Worm (Caenorhabditis elegans) whole organism, dauer: ENCODE data around the gene F56D6.19.
"Not testable (repeated sequence)": the region's sequence is repeated elsewhere in the genome, so short reads cannot be mapped to it uniquely, and the experiment has no call there.

Experiments
- unc-62 ChIP-seq: sonication (generic microtip); optimal IDR thresholded peaks from 2 replicates; lab custom pipeline; 2017; ENCODE audit warnings: missing biosample characterization, missing genetic modification reagents, missing genetic modification characterization

Gene F56D6.19

DNA sequence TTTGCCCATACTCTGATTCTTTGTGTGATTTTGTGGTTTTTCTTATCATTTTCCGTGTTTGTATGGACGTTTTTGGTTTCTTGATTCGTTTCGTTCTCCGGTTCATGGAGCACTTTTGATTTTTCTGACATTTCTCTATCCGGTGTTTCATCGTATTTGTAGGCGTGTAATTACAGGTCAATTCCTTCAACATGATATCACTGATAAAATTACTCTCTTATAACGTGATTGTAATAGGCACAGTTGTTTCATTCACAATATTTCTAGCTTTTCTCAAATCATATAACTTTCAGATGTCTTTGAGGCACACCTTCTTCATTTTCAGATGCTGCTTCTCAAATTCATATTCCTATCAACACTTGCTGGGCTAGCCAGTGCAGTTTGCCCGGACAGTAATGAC is 17.8 kb downstream of the F56D6.19 start, which contains the start of gene clec-70:
clec-70 (plus strand) TSS at position 301 of the 400 bp plus-strand sequence.
- not testable (repeated sequence) for TF ChIP-seq unc-62

DNA sequence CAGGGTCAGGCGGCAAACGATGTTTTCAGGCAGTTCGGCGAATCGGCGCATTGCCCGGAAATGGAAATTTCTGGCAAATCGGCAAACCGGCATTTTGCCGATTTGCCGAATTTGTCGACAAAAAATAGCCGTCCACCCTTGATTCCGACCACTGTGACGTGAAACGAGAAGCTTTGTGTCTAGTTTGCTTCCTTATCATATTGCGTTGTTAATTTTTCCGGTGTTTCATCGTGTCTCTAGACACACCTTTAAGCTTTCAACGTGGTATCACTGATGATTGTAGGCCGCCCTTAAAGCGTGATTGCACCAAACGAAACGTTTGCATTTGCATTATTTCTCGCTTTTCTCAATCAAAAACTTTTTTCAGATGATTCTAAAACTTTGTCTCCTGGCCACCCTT is 22.5 kb downstream of the F56D6.19 start, which contains the start of gene clec-71:
clec-71 (plus strand) TSS at position 362 of the 400 bp plus-strand sequence.
- no peak for TF ChIP-seq unc-62

DNA sequence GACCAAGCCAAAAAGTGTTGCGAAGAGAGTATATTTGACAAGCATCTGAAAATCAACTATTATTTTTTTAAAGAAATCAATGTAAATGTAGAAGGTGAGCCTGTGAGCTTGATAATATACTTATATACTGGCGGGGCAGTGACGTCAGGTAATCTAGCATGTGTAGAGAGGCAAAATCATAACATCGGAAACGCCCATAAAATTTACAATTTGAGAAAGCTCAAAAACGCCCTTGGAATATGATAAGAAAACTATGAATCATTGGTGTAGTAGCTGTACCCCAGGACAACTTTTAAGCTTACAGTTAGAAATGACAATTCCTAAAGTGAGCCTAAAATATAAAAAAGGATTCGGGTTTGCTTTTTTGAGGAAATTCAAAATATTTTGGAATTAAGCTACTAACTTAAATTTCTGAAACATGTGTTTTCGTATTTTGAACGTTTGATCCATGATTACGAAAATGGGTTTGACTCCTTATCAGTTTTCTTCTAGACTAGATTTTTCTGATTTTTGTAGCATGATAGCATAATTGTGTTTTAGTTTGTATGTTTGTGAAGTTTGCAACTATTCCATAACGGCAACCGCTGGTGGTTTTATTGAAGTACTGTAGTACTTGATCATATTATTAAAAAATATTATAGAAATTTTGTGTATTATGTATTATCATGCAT is 27.2 kb downstream of the F56D6.19 start, which contains the start of gene clec-174:
clec-174 (minus strand) TSS at position 51 of the 671 bp plus-strand sequence.
- no peak for TF ChIP-seq unc-62

DNA sequence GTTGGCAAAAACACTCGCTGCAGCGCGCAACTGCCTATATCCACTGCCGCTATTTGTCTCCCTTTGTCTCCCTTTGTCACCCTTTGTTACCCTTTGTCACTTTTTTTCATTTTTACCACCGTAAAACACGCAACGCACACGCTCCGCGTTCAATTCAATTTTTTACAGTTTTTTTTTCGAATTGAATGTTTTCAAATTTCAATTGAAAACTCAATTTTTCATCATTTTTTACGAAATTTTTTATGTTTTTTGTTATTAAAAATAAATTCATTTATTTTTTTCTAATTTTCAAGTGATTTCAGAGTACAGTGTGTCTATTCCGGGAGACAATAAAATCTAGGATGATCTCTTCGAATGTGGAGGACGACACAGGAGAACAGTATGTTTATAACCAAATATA is 28.4 kb downstream of the F56D6.19 start, which contains the start of gene Y46C8AL.11:
Y46C8AL.11 (plus strand) TSS at position 301 of the 400 bp plus-strand sequence.
- TF ChIP-seq unc-62: no peak

DNA sequence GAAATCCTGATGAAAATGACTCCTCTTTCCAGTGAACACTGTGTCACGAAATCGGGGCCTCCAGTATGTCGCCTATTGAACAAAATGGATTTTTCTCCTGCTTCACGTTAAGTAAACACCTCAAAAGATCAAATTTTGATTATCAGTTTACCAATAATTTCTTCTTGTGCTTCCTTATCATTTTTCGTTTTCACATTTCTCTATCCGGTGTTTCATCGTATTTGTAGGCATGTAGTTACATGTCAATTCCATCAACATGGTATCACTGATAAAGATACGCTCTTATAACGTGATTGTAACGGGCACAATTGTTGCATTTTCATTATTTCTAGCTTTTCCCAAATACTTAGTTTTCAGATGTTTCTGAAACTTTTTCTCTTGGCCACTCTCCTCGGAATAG is 29.9 kb downstream of the F56D6.19 start, which contains the start of gene clec-72:
clec-72 (plus strand) TSS at position 358 of the 400 bp plus-strand sequence.
- TF ChIP-seq unc-62: no peak

DNA sequence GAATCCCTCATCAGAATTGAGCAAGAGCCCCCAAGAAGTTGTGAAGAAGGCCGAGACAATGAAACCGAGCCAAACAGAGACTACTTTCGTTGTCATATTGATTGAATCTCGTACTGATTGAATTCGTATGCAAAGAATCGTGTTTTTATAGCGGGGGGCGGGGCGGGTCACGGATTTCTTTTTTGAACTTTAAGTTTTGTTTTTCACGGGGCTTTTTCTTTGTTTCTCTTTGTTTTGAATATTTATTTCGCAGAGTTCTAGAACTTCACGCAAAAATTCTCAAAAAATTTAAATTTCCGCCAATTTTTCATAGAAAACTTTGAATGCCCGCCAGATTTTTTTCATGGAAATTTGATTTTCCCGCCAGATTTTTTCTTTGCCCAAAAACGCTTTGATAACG is 41.5 kb downstream of the F56D6.19 start, which contains the start of gene clec-73:
clec-73 (minus strand) TSS at position 101 of the 400 bp plus-strand sequence.
- no peak for TF ChIP-seq unc-62

DNA sequence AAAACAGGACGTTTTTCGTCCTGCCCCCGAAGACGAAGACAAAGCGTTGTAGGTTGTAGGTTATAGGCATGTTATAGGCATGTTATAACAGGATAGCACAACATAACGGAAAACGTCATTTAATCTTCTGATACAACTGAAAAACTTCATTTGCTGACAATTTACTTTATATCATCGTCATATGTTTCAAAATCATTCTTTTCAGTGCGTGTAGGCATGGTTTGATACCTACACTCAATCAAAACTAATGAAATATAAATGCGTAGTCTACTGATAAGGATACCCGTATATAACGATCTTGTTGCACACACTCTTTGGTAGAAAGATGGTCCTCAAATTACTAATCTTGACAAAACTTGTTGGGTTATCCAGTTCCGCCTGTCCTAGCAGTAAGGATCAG is 42.1 kb downstream of the F56D6.19 start, which contains the start of gene clec-74:
clec-74 (plus strand) TSS at position 301 of the 400 bp plus-strand sequence.
- TF ChIP-seq unc-62: no peak

DNA sequence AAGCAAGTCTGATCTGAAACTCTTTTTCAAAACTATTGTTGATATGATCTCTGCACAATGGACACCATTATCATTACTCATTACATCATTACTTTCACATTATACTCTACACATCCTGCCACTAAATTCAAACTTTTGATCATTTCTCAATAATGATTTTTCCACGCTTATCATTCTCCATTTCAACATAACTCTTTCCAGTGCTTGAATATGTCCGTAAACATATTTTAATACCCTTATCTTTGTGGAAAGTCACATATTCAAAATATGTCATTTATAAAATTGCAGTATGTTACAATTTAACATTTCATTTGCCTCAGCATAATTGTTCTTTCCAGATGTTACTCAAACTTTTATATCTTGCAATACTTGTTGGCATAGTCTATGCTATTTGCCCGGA is 45.8 kb downstream of the F56D6.19 start, which contains the start of gene clec-75:
clec-75 (plus strand) TSS at position 339 of the 400 bp plus-strand sequence.
- TF ChIP-seq unc-62: no peak

DNA sequence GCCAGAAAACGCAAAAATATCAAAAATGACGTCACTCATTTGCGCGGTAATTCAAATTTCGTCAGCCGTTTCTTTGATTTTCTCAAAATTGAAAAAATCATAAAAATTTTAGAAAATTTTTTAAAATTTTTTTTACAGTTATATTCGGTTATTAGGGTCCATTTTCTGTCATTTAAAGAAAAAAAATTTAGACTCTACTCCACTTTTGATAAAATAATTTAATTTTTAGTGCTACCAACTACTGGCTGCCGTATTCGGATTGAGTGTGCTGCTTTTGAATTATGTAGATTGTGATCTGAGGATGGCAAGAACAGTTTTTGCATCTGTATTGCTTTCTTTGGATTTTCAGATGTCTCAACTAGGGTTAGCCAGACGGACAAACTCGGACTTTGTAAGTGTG is 48.0 kb downstream of the F56D6.19 start, which contains the start of gene Y46C8AM.1:
Y46C8AM.1 (plus strand) TSS at position 301 of the 400 bp plus-strand sequence.
- no peak for TF ChIP-seq unc-62

DNA sequence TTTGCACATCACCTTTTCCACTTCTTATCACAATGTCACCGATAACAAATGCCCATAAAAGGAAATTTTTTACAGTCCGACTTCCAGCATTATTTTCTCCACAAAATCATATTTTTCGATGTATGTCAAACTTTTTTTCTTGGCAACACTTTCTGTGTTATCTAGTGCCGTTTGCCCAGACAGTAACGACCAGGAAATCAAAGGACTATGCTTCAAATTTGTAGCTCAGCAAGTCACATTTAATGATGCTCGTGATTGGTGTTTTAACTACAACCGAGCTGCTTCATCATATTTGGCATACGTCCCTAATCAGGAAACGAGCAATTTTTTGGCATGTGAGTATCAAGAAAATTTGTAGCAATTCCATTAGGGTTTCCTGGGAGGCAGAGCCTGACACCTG is 48.9 kb downstream of the F56D6.19 start:
- no peak for TF ChIP-seq unc-62
